Worm (Caenorhabditis elegans): Measurements from ENCODE around the gene R09A8.9.

ce11 chrX:12630005-12630404, 26.3 kb downstream of the R09A8.9 start:
- no peak for TF ChIP-seq ref-1 (GFP tag; conservative IDR thresholded peaks at IDR 0.05)
- no peak for TF ChIP-seq ztf-29 (GFP tag; IDR thresholded peaks at IDR 0.05)
- TF ChIP-seq ztf-23 (GFP tag; IDR thresholded peaks at IDR 0.05): no peak
- TF ChIP-seq klf-2 (GFP tag; conservative IDR thresholded peaks at IDR 0.05): no peak
- TF ChIP-seq tab-1 (GFP tag; IDR thresholded peaks at IDR 0.05): no peak

Measured in whole organism, midembryonic.